Worm (Caenorhabditis elegans): ENCODE data around the gene T05A10.6.

DNA sequence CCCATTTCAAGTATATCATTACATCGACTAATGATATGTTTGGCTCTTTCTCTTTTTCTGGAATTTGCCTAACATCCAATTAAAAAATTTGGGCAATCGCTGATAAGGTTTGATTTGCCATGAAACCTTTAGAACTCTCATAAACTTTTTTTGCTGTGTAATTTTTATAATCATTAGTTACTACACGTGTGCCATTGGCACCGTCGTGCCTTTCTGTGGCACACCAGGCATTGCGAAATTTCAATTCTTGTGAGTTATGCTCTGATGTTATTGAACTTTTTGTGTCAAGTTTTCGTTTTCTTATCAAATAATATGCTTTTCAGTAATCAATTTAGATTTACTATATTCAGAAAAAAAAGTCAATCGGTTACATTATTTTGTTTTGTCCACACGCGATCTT lies 33.6 kb downstream of the T05A10.6 start:
- TF ChIP-seq ama-1 (optimal IDR thresholded peaks at IDR 0.05) (no peak), unc-42 (tag; optimal IDR thresholded peaks at IDR 0.05) (no peak), rnt-1 (tag; optimal IDR thresholded peaks at IDR 0.05) (no peak)

Data from whole organism, late embryonic.